Worm (Caenorhabditis elegans): ENCODE measurements around the gene R05A10.2.

ce11 chrIV:14224912-14225311 lies 47.8 kb downstream of the R05A10.2 start:
- TF ChIP-seq egl-27 (tag; optimal IDR thresholded peaks at IDR 0.05) (no peak), aly-2 (tag; optimal IDR thresholded peaks at IDR 0.05) (no peak), nhr-21 (tag; optimal IDR thresholded peaks at IDR 0.05) (no peak), ztf-4 (tag; optimal IDR thresholded peaks at IDR 0.05) (no peak), sma-3 (GFP tag; optimal IDR thresholded peaks at IDR 0.05) (peak; percentile 43), ama-1 (optimal IDR thresholded peaks at IDR 0.05) (no peak)

Measured in whole organism, L2 larva.